Fruit fly (Drosophila melanogaster) whole organism, adult: ENCODE results near the gene CG43638.

Experiments used
- CG11617 ChIP-seq: fragments of 200-800 bp; sonication (Bioruptor generic); optimal IDR thresholded peaks from 2 replicates; lab custom pipeline; 2017; ENCODE audit warnings: mild to moderate bottlenecking, missing biosample characterization, missing genetic modification reagents, missing genetic modification characterization
- CG12768 ChIP-seq: fragments of 200-800 bp; sonication (Bioruptor generic); optimal IDR thresholded peaks from 2 replicates; lab custom pipeline; 2017; ENCODE audit warnings: missing biosample characterization, missing genetic modification characterization, mild to moderate bottlenecking, moderate library complexity, missing genetic modification reagents
- CG14711 ChIP-seq: fragments of 200-800 bp; sonication (Bioruptor generic); optimal IDR thresholded peaks from 2 replicates; lab custom pipeline; 2018; ENCODE audit warnings: missing biosample characterization, mild to moderate bottlenecking, missing genetic modification characterization, moderate library complexity
- CG1620 ChIP-seq: fragments of 200-800 bp; sonication (Bioruptor generic); optimal IDR thresholded peaks from 2 replicates; lab custom pipeline; 2016; ENCODE audit warnings: missing biosample characterization, missing genetic modification characterization
- CG33017 ChIP-seq: fragments of 200-800 bp; sonication (Bioruptor generic); optimal IDR thresholded peaks from 2 replicates; lab custom pipeline; 2018; ENCODE audit warnings: missing biosample characterization, mild to moderate bottlenecking, missing genetic modification characterization, moderate library complexity
- CG5204 ChIP-seq: fragments of 200-800 bp; sonication (Bioruptor generic); optimal IDR thresholded peaks from 2 replicates; lab custom pipeline; 2016; ENCODE audit warnings: missing biosample characterization, missing genetic modification characterization
- CG7045 ChIP-seq: fragments of 200-800 bp; sonication (Bioruptor generic); optimal IDR thresholded peaks from 2 replicates; lab custom pipeline; 2017; ENCODE audit warnings: missing biosample characterization, mild to moderate bottlenecking, missing genetic modification characterization
- CG7101 ChIP-seq: fragments of 200-800 bp; sonication (Bioruptor generic); optimal IDR thresholded peaks from 2 replicates; lab custom pipeline; 2018; ENCODE audit warnings: missing biosample characterization, mild to moderate bottlenecking, missing genetic modification characterization, moderate library complexity
- Clk ChIP-seq: fragments of 200-800 bp; sonication (Bioruptor generic); optimal IDR thresholded peaks from 2 replicates; lab custom pipeline; 2017; ENCODE audit warnings: missing biosample characterization, missing genetic modification characterization
- Crg-1 ChIP-seq: fragments of 200-800 bp; sonication (Bioruptor generic); optimal IDR thresholded peaks from 2 replicates; lab custom pipeline; 2016; ENCODE audit warnings: missing biosample characterization, missing genetic modification characterization
- Hr96 ChIP-seq: fragments of 200-800 bp; sonication (Bioruptor generic); optimal IDR thresholded peaks from 2 replicates; lab custom pipeline; 2016; ENCODE audit warnings: missing biosample characterization, missing genetic modification characterization
- Mnt ChIP-seq: fragments of 200-800 bp; sonication (Bioruptor generic); optimal IDR thresholded peaks from 2 replicates; lab custom pipeline; 2016; ENCODE audit warnings: missing biosample characterization, mild to moderate bottlenecking, missing genetic modification characterization
- bab1 ChIP-seq: fragments of 200-800 bp; sonication (Bioruptor generic); optimal IDR thresholded peaks from 3 replicates; lab custom pipeline; 2019; ENCODE audit warnings: missing biosample characterization, mild to moderate bottlenecking, missing genetic modification characterization, moderate library complexity
- cic ChIP-seq: fragments of 200-800 bp; sonication (Bioruptor generic); optimal IDR thresholded peaks from 2 replicates; lab custom pipeline; 2017; ENCODE audit warnings: missing biosample characterization, mild to moderate bottlenecking, missing genetic modification characterization, moderate library complexity
- cnc ChIP-seq, 2 experiments: fragments of >200 bp; optimal IDR thresholded peaks; 2 replicates each; lab custom pipeline; 2017
- kay ChIP-seq: fragments of 200-800 bp; sonication (Bioruptor generic); peaks from one replicate; lab custom pipeline; 2016; ENCODE audit warnings: missing biosample characterization, missing genetic modification characterization, borderline replicate concordance
- ovo ChIP-seq: fragments of 200-800 bp; sonication (Bioruptor generic); optimal IDR thresholded peaks from 2 replicates; lab custom pipeline; 2016; ENCODE audit warnings: missing biosample characterization, missing genetic modification characterization
- pad ChIP-seq: fragments of 200-800 bp; sonication (Bioruptor generic); optimal IDR thresholded peaks from 3 replicates; lab custom pipeline; 2017; ENCODE audit warnings: missing biosample characterization, missing genetic modification characterization, mild to moderate bottlenecking, moderate library complexity, missing genetic modification reagents
- tj ChIP-seq: fragments of 200-800 bp; sonication (Bioruptor generic); optimal IDR thresholded peaks from 3 replicates; lab custom pipeline; 2017; ENCODE audit warnings: missing biosample characterization, mild to moderate bottlenecking, missing genetic modification characterization, moderate library complexity
- toe ChIP-seq: fragments of 200-800 bp; sonication (Bioruptor generic); optimal IDR thresholded peaks from 2 replicates; lab custom pipeline; 2016; ENCODE audit warnings: missing biosample characterization, missing genetic modification characterization

CG43638 gene

dm6 chr3L:12057585-12057984 lies 13.2 kb downstream of the CG43638 start:
- TF ChIP-seq pad, result peak; percentile 44
- TF ChIP-seq tj (GFP tag; lab: Kevin White, UChicago), result no peak

- TF ChIP-seq CG7101 (tag; lab: Kevin White, UChicago) (no peak), kay (GFP tag; lab: Kevin White, UChicago) (no peak)
These were observed 14.0 kb downstream of the CG43638 start for dm6 chr3L:12058293-12058842.

- TF ChIP-seq kay (GFP tag; lab: Kevin White, UChicago) (no peak), toe (GFP tag; lab: Kevin White, UChicago) (no peak), Crg-1 (GFP tag; lab: Kevin White, UChicago) (no peak), CG11617 (no peak), Hr96 (GFP tag; lab: Kevin White, UChicago) (no peak), cic (GFP tag; lab: Kevin White, UChicago) (no peak), ovo (GFP tag; lab: Kevin White, UChicago) (no peak), CG33017 (no peak), Clk (GFP tag; lab: Kevin White, UChicago) (no peak), pad (no peak), CG14711 (tag; lab: Kevin White, UChicago) (no peak)
These were observed 15.7 kb downstream of the CG43638 start for dm6 chr3L:12060101-12060500.

dm6 chr3L:12062219-12062618 lies 17.8 kb downstream of the CG43638 start:
- TF ChIP-seq CG7101 (tag; lab: Kevin White, UChicago), result no peak
- no peak for TF ChIP-seq tj (GFP tag; lab: Kevin White, UChicago)
- TF ChIP-seq CG1620 (GFP tag; lab: Kevin White, UChicago), result no peak
- TF ChIP-seq cic (GFP tag; lab: Kevin White, UChicago), result no peak
- TF ChIP-seq CG11617, result no peak
- TF ChIP-seq CG5204 (GFP tag; lab: Kevin White, UChicago), result no peak
- TF ChIP-seq kay (GFP tag; lab: Kevin White, UChicago), result no peak
- TF ChIP-seq CG14711 (tag; lab: Kevin White, UChicago), result no peak
- no peak for TF ChIP-seq Crg-1 (GFP tag; lab: Kevin White, UChicago)
- no peak for TF ChIP-seq cnc (optimal IDR thresholded peaks at IDR 0.05; lab: Kevin White, UChicago)
- TF ChIP-seq CG33017, result no peak
- TF ChIP-seq toe (GFP tag; lab: Kevin White, UChicago), result no peak
- TF ChIP-seq CG12768 (GFP tag; lab: Kevin White, UChicago), result no peak

dm6 chr3L:12062788-12063218 lies 18.4 kb downstream of the CG43638 start:
- TF ChIP-seq cnc (optimal IDR thresholded peaks at IDR 0.05; lab: Kevin White, UChicago), result no peak
- TF ChIP-seq ovo (GFP tag; lab: Kevin White, UChicago), result no peak
- no peak for TF ChIP-seq CG7045 (GFP tag; lab: Kevin White, UChicago)
- no peak for TF ChIP-seq cic (GFP tag; lab: Kevin White, UChicago)
- TF ChIP-seq bab1, result no peak
- no peak for TF ChIP-seq Mnt (GFP tag; lab: Kevin White, UChicago)
- no peak for TF ChIP-seq Crg-1 (GFP tag; lab: Kevin White, UChicago)
- TF ChIP-seq CG5204 (GFP tag; lab: Kevin White, UChicago), result no peak
- TF ChIP-seq kay (GFP tag; lab: Kevin White, UChicago), result no peak
- TF ChIP-seq CG14711 (tag; lab: Kevin White, UChicago), result no peak
- no peak for TF ChIP-seq toe (GFP tag; lab: Kevin White, UChicago)

dm6 chr3L:12063442-12064080 lies 19.2 kb downstream of the CG43638 start:
- TF ChIP-seq bab1 (no peak), CG11617 (no peak), tj (GFP tag; lab: Kevin White, UChicago) (no peak), toe (GFP tag; lab: Kevin White, UChicago) (no peak), CG12768 (GFP tag; lab: Kevin White, UChicago) (no peak), CG7045 (GFP tag; lab: Kevin White, UChicago) (no peak)

dm6 chr3L:12064759-12065158 lies 20.4 kb downstream of the CG43638 start, which contains the start of gene rols:
Gene rols (minus strand): TSS chr3L:12064859.
- TF ChIP-seq cnc (optimal IDR thresholded peaks at IDR 0.05; lab: Kevin White, UChicago) (no peak), pad (no peak), ovo (GFP tag; lab: Kevin White, UChicago) (no peak), Clk (GFP tag; lab: Kevin White, UChicago) (no peak), toe (GFP tag; lab: Kevin White, UChicago) (no peak), CG33017 (no peak)
